Fruit fly (Drosophila melanogaster): ENCODE measurements around the gene CG34382.

DNA sequence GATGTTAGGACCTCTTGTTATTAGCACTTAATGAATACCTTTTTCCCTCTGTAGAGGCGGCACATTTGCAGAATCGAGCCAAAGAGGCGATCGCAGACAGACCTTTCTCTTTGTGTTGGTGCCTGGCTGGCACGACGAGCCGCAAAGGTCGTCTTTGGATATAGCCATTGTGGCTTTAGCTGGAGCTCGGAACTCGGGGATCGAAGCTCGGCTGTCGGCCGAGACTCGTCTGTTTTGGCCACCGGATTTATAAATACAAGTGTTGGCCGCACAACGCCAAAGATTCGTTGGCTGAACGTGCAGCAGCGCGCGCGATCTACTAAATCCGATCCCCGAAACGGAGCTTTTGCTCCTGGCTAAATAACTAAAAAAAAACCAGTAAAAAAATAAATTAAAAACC, at the start of gene CG34382:
- TF ChIP-seq lz (GFP tag; optimal IDR thresholded peaks at IDR 0.05) (no peak), net (GFP tag; optimal IDR thresholded peaks at IDR 0.05) (no peak), fkh (GFP tag; optimal IDR thresholded peaks at IDR 0.05) (no peak), CG10631 (GFP tag; optimal IDR thresholded peaks at IDR 0.05) (no peak), dsx (GFP tag; optimal IDR thresholded peaks at IDR 0.05; ENCODE audit: poor library complexity, severe bottlenecking) (no peak), acj6 (GFP tag; optimal IDR thresholded peaks at IDR 0.05) (no peak), CG8119 (GFP tag; IDR thresholded peaks at IDR 0.05) (no peak), Eip75B (GFP tag; optimal IDR thresholded peaks at IDR 0.05) (no peak), CG31627 (GFP tag; optimal IDR thresholded peaks at IDR 0.05) (no peak)

All from whole organism, prepupa.